Worm (Caenorhabditis elegans) whole organism, L4 larva: ENCODE measurements around the gene B0495.7.

ENCODE experiments used
- F37D6.2 ChIP-seq: sonication (generic microtip); optimal IDR thresholded peaks from 2 replicates; lab custom pipeline; 2016; ENCODE audit warnings: mild to moderate bottlenecking, missing genetic modification characterization, missing compliant biosample characterization
- F49E8.2 ChIP-seq: sonication (generic microtip); optimal IDR thresholded peaks from 2 replicates; lab custom pipeline; 2016; ENCODE audit warnings: missing compliant biosample characterization, mild to moderate bottlenecking, missing genetic modification characterization, borderline replicate concordance
- R02D3.7 ChIP-seq: fragments of 150-350 bp; sonication (generic microtip); optimal IDR thresholded peaks from 3 replicates; lab custom pipeline; 2014; ENCODE audit warnings: missing biosample characterization, missing genetic modification characterization
- T20F7.1 ChIP-seq: fragments of 200-800 bp; sonication (Bioruptor generic); optimal IDR thresholded peaks from 2 replicates; lab custom pipeline; 2018; ENCODE audit warnings: mild to moderate bottlenecking, missing genetic modification characterization, missing compliant biosample characterization
- Y105C5A.15 ChIP-seq: fragments of 200-800 bp; sonication (Bioruptor generic); IDR thresholded peaks from 2 replicates; pipeline ENCODE4 v1.3.6; 2022; ENCODE audit warnings: missing genetic modification characterization, missing compliant biosample characterization
- ZK337.2 ChIP-seq: fragments of 200-800 bp; sonication (Bioruptor generic); IDR thresholded peaks from 2 replicates; pipeline ENCODE4 v1.3.6; 2022; ENCODE audit warnings: missing genetic modification reagents, missing genetic modification characterization, missing compliant biosample characterization
- aha-1 ChIP-seq: fragments of 150-350 bp; peaks from one replicate; lab custom pipeline; 2014; ENCODE audit warnings: missing biosample characterization, missing genetic modification characterization
- arid-1 ChIP-seq: fragments of 200-800 bp; sonication (Bioruptor generic); conservative IDR thresholded peaks from 2 replicates; pipeline ENCODE4 v1.3.6; 2022; ENCODE audit warnings: missing genetic modification reagents, missing genetic modification characterization, missing compliant biosample characterization
- ceh-20 ChIP-seq: fragments of 200-800 bp; sonication (Bioruptor generic); IDR thresholded peaks from 2 replicates; pipeline ENCODE4 v1.3.6; 2022; ENCODE audit warnings: missing genetic modification reagents, missing genetic modification characterization, missing compliant biosample characterization
- ceh-28 ChIP-seq: fragments of 150-350 bp; optimal IDR thresholded peaks from 2 replicates; lab custom pipeline; 2014; ENCODE audit warnings: missing biosample characterization, missing genetic modification reagents, missing genetic modification characterization
- ceh-32 ChIP-seq: sonication (generic microtip); optimal IDR thresholded peaks from 2 replicates; lab custom pipeline; 2016; ENCODE audit warnings: mild to moderate bottlenecking, missing genetic modification characterization, missing compliant biosample characterization; ENCODE audit not compliant: poor library complexity
- ceh-44 ChIP-seq: fragments of 200-800 bp; sonication (Bioruptor generic); IDR thresholded peaks from 2 replicates; pipeline ENCODE4 v1.3.6; 2022; ENCODE audit warnings: missing genetic modification reagents, missing genetic modification characterization, missing compliant biosample characterization
- ceh-62 ChIP-seq: sonication (generic microtip); optimal IDR thresholded peaks from 2 replicates; lab custom pipeline; 2017; ENCODE audit warnings: missing biosample characterization, missing genetic modification characterization
- cey-2 ChIP-seq: sonication (generic microtip); optimal IDR thresholded peaks from 3 replicates; lab custom pipeline; 2017; ENCODE audit warnings: missing genetic modification characterization, mild to moderate bottlenecking, missing compliant biosample characterization, antibody characterized with exemption, borderline replicate concordance; ENCODE audit not compliant: insufficient read depth
- daf-12 ChIP-seq: fragments of 150-350 bp; optimal IDR thresholded peaks from 2 replicates; lab custom pipeline; 2014; ENCODE audit warnings: missing biosample characterization, missing genetic modification reagents, missing genetic modification characterization
- daf-19 ChIP-seq: fragments of 200-800 bp; sonication (Bioruptor generic); conservative IDR thresholded peaks from 2 replicates; pipeline ENCODE4 v1.3.6; 2022; ENCODE audit warnings: missing genetic modification characterization, missing compliant biosample characterization
- dpl-1 ChIP-seq: fragments of 150-350 bp; optimal IDR thresholded peaks from 2 replicates; lab custom pipeline; 2014; ENCODE audit warnings: missing biosample characterization, missing genetic modification reagents, missing genetic modification characterization
- egl-27 ChIP-seq: sonication (generic microtip); optimal IDR thresholded peaks from 3 replicates; lab custom pipeline; 2017; ENCODE audit warnings: missing biosample characterization, missing genetic modification reagents, missing genetic modification characterization
- egl-43 ChIP-seq: fragments of 200-800 bp; sonication (Bioruptor generic); IDR thresholded peaks from 2 replicates; pipeline ENCODE4 v1.3.6; 2022; ENCODE audit warnings: missing genetic modification reagents, missing genetic modification characterization, missing compliant biosample characterization
- fkh-10 ChIP-seq: fragments of 150-350 bp; optimal IDR thresholded peaks from 2 replicates; lab custom pipeline; 2014; ENCODE audit warnings: missing biosample characterization, missing genetic modification reagents, missing genetic modification characterization
- fos-1 ChIP-seq: fragments of 150-350 bp; optimal IDR thresholded peaks from 2 replicates; lab custom pipeline; 2014; ENCODE audit warnings: missing biosample characterization, missing genetic modification characterization
- hif-1 ChIP-seq, 2 experiments: sonication (generic microtip); optimal IDR thresholded peaks; 2 replicates each; lab custom pipeline; 2016 to 2017; ENCODE audit warnings: missing compliant biosample characterization in 2 of 2, missing genetic modification characterization in 2 of 2, missing genetic modification reagents in 2 of 2, missing genotype in 2 of 2, mild to moderate bottlenecking in 1 of 2
- hlh-11 ChIP-seq: fragments of 200-800 bp; sonication (Bioruptor generic); optimal IDR thresholded peaks from 2 replicates; lab custom pipeline; 2018; ENCODE audit warnings: mild to moderate bottlenecking, missing genetic modification characterization, missing compliant biosample characterization
- hlh-30 ChIP-seq: sonication (generic microtip); optimal IDR thresholded peaks from 2 replicates; lab custom pipeline; 2017; ENCODE audit warnings: antibody characterized with exemption, mild to moderate bottlenecking, missing genetic modification characterization, missing compliant biosample characterization; ENCODE audit not compliant: insufficient read depth
- lim-7 ChIP-seq: fragments of 200-800 bp; sonication (Bioruptor generic); IDR thresholded peaks from 2 replicates; pipeline ENCODE4 v1.3.6; 2022; ENCODE audit warnings: missing genetic modification characterization, missing compliant biosample characterization
- lin-13 ChIP-seq: fragments of 150-350 bp; optimal IDR thresholded peaks from 2 replicates; lab custom pipeline; 2014; ENCODE audit warnings: missing biosample characterization, missing genetic modification reagents, missing genetic modification characterization
- lir-3 ChIP-seq: sonication (generic microtip); optimal IDR thresholded peaks from 2 replicates; lab custom pipeline; 2016; ENCODE audit warnings: mild to moderate bottlenecking, missing genetic modification characterization, missing compliant biosample characterization
- madf-5 ChIP-seq, 2 experiments: fragments of 200-800 bp; sonication (Bioruptor generic); IDR thresholded peaks; 2 replicates each; pipeline ENCODE4 v1.3.6; 2022; ENCODE audit warnings: missing compliant biosample characterization in 2 of 2, missing genetic modification characterization in 2 of 2
- mes-2 ChIP-seq: sonication (generic microtip); optimal IDR thresholded peaks from 2 replicates; lab custom pipeline; 2016; ENCODE audit warnings: missing genotype, mild to moderate bottlenecking, missing genetic modification characterization, missing compliant biosample characterization; ENCODE audit not compliant: poor library complexity, severe bottlenecking
- mxl-2 ChIP-seq: fragments of 200-800 bp; sonication (Bioruptor generic); conservative IDR thresholded peaks from 2 replicates; pipeline ENCODE4 v1.3.6; 2022; ENCODE audit warnings: missing genetic modification reagents, missing genetic modification characterization, missing compliant biosample characterization
- mxl-3 ChIP-seq: fragments of 200-800 bp; sonication (Bioruptor generic); optimal IDR thresholded peaks from 2 replicates; lab custom pipeline; 2018; ENCODE audit warnings: mild to moderate bottlenecking, missing genetic modification characterization, missing compliant biosample characterization
- nhr-10 ChIP-seq: fragments of 150-350 bp; optimal IDR thresholded peaks from 2 replicates; lab custom pipeline; 2014; ENCODE audit warnings: missing biosample characterization, missing genetic modification characterization
- nhr-102 ChIP-seq: sonication (generic microtip); optimal IDR thresholded peaks from 2 replicates; lab custom pipeline; 2016; ENCODE audit warnings: mild to moderate bottlenecking, missing genetic modification characterization, moderate library complexity, missing compliant biosample characterization
- nhr-111 ChIP-seq: fragments of 200-800 bp; sonication (Bioruptor generic); optimal IDR thresholded peaks from 2 replicates; lab custom pipeline; 2018; ENCODE audit warnings: mild to moderate bottlenecking, missing genetic modification characterization, missing compliant biosample characterization
- nhr-76 ChIP-seq: fragments of 150-350 bp; optimal IDR thresholded peaks from 2 replicates; lab custom pipeline; 2014; ENCODE audit warnings: missing biosample characterization, missing genetic modification characterization
- nhr-77 ChIP-seq: fragments of 150-350 bp; optimal IDR thresholded peaks from 2 replicates; lab custom pipeline; 2014; ENCODE audit warnings: missing biosample characterization, missing genetic modification characterization
- pha-4 ChIP-seq, 2 experiments: fragments of 150-350 bp in 1 of 2; fragments of 200-800 bp in 1 of 2; sonication (Bioruptor generic) in 1 of 2; IDR thresholded peaks in 1 of 2; optimal IDR thresholded peaks in 1 of 2; 2 replicates each; pipeline versions ENCODE4 v1.3.6 to Lab custom; 2014 to 2022; ENCODE audit warnings: missing genetic modification characterization in 2 of 2, missing genetic modification reagents in 2 of 2, missing biosample characterization in 1 of 2, missing compliant biosample characterization in 1 of 2
- saeg-2 ChIP-seq: fragments of 200-800 bp; sonication (Bioruptor generic); IDR thresholded peaks from 2 replicates; pipeline ENCODE4 v1.3.6; 2022; ENCODE audit warnings: missing genetic modification reagents, missing genetic modification characterization, missing compliant biosample characterization
- spr-3 ChIP-seq: fragments of 200-800 bp; sonication (Bioruptor generic); optimal IDR thresholded peaks from 2 replicates; lab custom pipeline; 2018; ENCODE audit warnings: mild to moderate bottlenecking, missing genetic modification characterization, missing compliant biosample characterization
- tra-1 ChIP-seq: fragments of 200-800 bp; sonication (Bioruptor generic); IDR thresholded peaks from 2 replicates; pipeline ENCODE4 v1.3.6; 2022; ENCODE audit warnings: missing genetic modification reagents, missing genetic modification characterization, missing compliant biosample characterization
- unc-130 ChIP-seq: sonication (generic microtip); optimal IDR thresholded peaks from 2 replicates; lab custom pipeline; 2016; ENCODE audit warnings: missing genetic modification reagents, missing genetic modification characterization, missing compliant biosample characterization
- unc-39 ChIP-seq: sonication (generic microtip); optimal IDR thresholded peaks from 2 replicates; lab custom pipeline; 2017; ENCODE audit warnings: missing biosample characterization, missing genetic modification characterization
- vab-7 ChIP-seq: fragments of 200-800 bp; sonication (Bioruptor generic); IDR thresholded peaks from 2 replicates; pipeline ENCODE4 v1.3.6; 2022; ENCODE audit warnings: missing genetic modification reagents, missing genetic modification characterization, missing compliant biosample characterization
- zag-1 ChIP-seq: fragments of 150-350 bp; optimal IDR thresholded peaks from 2 replicates; lab custom pipeline; 2014; ENCODE audit warnings: missing biosample characterization, missing genetic modification characterization
- zfp-3 ChIP-seq: fragments of 200-800 bp; sonication (Bioruptor generic); conservative IDR thresholded peaks from 2 replicates; pipeline ENCODE4 v1.3.6; 2022; ENCODE audit warnings: missing genetic modification reagents, missing genetic modification characterization, missing compliant biosample characterization
- zip-11 ChIP-seq: fragments of 200-800 bp; sonication (Bioruptor generic); IDR thresholded peaks from 2 replicates; pipeline ENCODE4 v1.3.6; 2022; ENCODE audit warnings: missing genetic modification characterization, missing compliant biosample characterization
- zip-2 ChIP-seq: fragments of 150-350 bp; optimal IDR thresholded peaks from 2 replicates; lab custom pipeline; 2014; ENCODE audit warnings: missing biosample characterization, missing genetic modification characterization

Gene B0495.7

DNA sequence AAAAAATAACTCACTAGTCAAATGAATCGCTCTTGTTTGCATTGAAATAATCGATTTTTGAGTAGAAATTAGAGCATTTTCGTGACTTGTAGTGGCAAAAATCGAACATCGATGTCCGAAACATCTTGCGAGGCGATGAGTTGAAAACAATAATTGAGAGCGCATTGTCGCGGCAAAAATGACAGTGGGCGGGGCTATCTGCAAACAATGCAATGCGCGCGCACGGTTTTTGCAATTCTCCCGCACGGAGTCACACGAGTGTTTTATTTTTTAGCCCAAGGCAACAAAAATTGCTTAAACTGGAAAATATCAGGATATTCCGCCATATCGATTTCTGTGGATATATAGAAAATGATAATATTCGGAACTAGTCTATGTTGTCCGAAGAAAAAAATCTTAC lies 3.5 kb upstream of the B0495.7 start, which contains the start of gene B0495.9 (continued):
- TF ChIP-seq saeg-2 (GFP tag; lab: Robert Waterston, UW), result no peak
- TF ChIP-seq ceh-44 (GFP tag; lab: Robert Waterston, UW), result no peak
- TF ChIP-seq egl-27 (tag; lab: Kevin White, UChicago), result no peak
- TF ChIP-seq mxl-3, result peak; percentile 41
- peak; percentile 92 for TF ChIP-seq mes-2 (tag; lab: Kevin White, UChicago)
- TF ChIP-seq daf-12 (tag; lab: Kevin White, UChicago), result no peak
- no peak for TF ChIP-seq zfp-3 (GFP tag; lab: Robert Waterston, UW)
- TF ChIP-seq nhr-111, result no peak
- TF ChIP-seq T20F7.1, result no peak
- TF ChIP-seq nhr-102, result no peak
- TF ChIP-seq F37D6.2 (tag; lab: Kevin White, UChicago), result no peak
- TF ChIP-seq cey-2 (tag; lab: Kevin White, UChicago), result no peak
- TF ChIP-seq ZK337.2 (GFP tag; lab: Robert Waterston, UW), result no peak
- TF ChIP-seq tra-1 (GFP tag; lab: Robert Waterston, UW), result 0 out of 2 replicates have a peak, but pooled peaks have one; percentile 19
- TF ChIP-seq hlh-30 (tag; lab: Kevin White, UChicago), result no peak
- no peak for TF ChIP-seq egl-43 (GFP tag; lab: Robert Waterston, UW)
- TF ChIP-seq F49E8.2 (tag; lab: Kevin White, UChicago), result no peak
- TF ChIP-seq daf-19 (GFP tag; lab: Robert Waterston, UW), result no peak
- TF ChIP-seq fos-1 (tag; lab: Kevin White, UChicago), result no peak
- TF ChIP-seq vab-7 (GFP tag; lab: Robert Waterston, UW), result peak; percentile 62; the same call in 1 of the 2 replicates
- peak; percentile 65 for TF ChIP-seq unc-130 (GFP tag; lab: Kevin White, UChicago)
- TF ChIP-seq zag-1 (tag; lab: Kevin White, UChicago), result no peak
- TF ChIP-seq ceh-32 (tag; lab: Kevin White, UChicago), result no peak
- TF ChIP-seq spr-3, result no peak
- TF ChIP-seq lim-7, result peak; percentile 71
- TF ChIP-seq mxl-2 (GFP tag; lab: Robert Waterston, UW), result no peak
- no peak for TF ChIP-seq fkh-10 (GFP tag; lab: Kevin White, UChicago)
- peak; percentile 43 for TF ChIP-seq dpl-1
- peak; percentile 43 for TF ChIP-seq hlh-11 (tag; lab: Kevin White, UChicago)
- TF ChIP-seq nhr-10 (tag; lab: Kevin White, UChicago), result no peak
- TF ChIP-seq R02D3.7 (tag; lab: Kevin White, UChicago), result no peak
- TF ChIP-seq arid-1 (GFP tag; lab: Robert Waterston, UW), result no peak
- no peak for TF ChIP-seq unc-39 (tag; lab: Kevin White, UChicago)
- no peak for TF ChIP-seq pha-4 (GFP tag; IDR thresholded peaks at IDR 0.05; lab: Robert Waterston, UW)
- TF ChIP-seq pha-4 (tag; optimal IDR thresholded peaks at IDR 0.05; lab: Kevin White, UChicago), result no peak
- no peak for TF ChIP-seq nhr-77 (tag; lab: Kevin White, UChicago)
- no peak for TF ChIP-seq nhr-76 (tag; lab: Kevin White, UChicago)
- TF ChIP-seq lin-13 (GFP tag; lab: Kevin White, UChicago), result no peak
- peak in 1 of 2 experiments; percentile 49 for TF ChIP-seq hif-1 (tag; optimal IDR thresholded peaks at IDR 0.05; lab: Kevin White, UChicago)
- TF ChIP-seq ceh-20 (GFP tag; lab: Robert Waterston, UW), result no peak
- TF ChIP-seq lir-3 (tag; lab: Kevin White, UChicago), result no peak
- TF ChIP-seq Y105C5A.15 (GFP tag; lab: Robert Waterston, UW), result no peak
- no peak for TF ChIP-seq zip-2 (tag; lab: Kevin White, UChicago)
- no peak for TF ChIP-seq ceh-28 (tag; lab: Kevin White, UChicago)
- TF ChIP-seq ceh-62 (tag; lab: Kevin White, UChicago), result no peak
- TF ChIP-seq madf-5 (GFP tag; IDR thresholded peaks at IDR 0.05; lab: Robert Waterston, UW), result no peak
- no peak for TF ChIP-seq aha-1 (tag; lab: Kevin White, UChicago)
- TF ChIP-seq zip-11 (GFP tag; lab: Robert Waterston, UW), result no peak
- TF ChIP-seq, all 104 proteins: peak for 24
